Worm (Caenorhabditis elegans) whole organism, early embryonic: Measurements from ENCODE around the gene F44A2.5.

ENCODE experiments used
- B0310.2 ChIP-seq: sonication (generic microtip); optimal IDR thresholded peaks from 2 replicates; lab custom pipeline; 2016; ENCODE audit warnings: mild to moderate bottlenecking, missing genetic modification characterization, missing compliant biosample characterization
- F13C5.2 ChIP-seq: sonication (generic microtip); optimal IDR thresholded peaks from 2 replicates; lab custom pipeline; 2017; ENCODE audit warnings: mild to moderate bottlenecking, missing genetic modification characterization, inconsistent platforms, missing compliant biosample characterization
- aly-1 ChIP-seq: sonication (generic microtip); optimal IDR thresholded peaks from 2 replicates; lab custom pipeline; 2016; ENCODE audit warnings: missing genetic modification characterization, missing compliant biosample characterization
- ama-1 ChIP-seq: fragments of 150-350 bp; optimal IDR thresholded peaks from 2 replicates; lab custom pipeline; 2014
- ceh-13 ChIP-seq: fragments of 200-800 bp; sonication (Bioruptor generic); optimal IDR thresholded peaks from 2 replicates; lab custom pipeline; 2018; ENCODE audit warnings: mild to moderate bottlenecking, missing genetic modification characterization, missing compliant biosample characterization
- ceh-36 ChIP-seq: sonication (generic microtip); optimal IDR thresholded peaks from 2 replicates; lab custom pipeline; 2016; ENCODE audit warnings: missing genetic modification characterization, inconsistent platforms, missing compliant biosample characterization
- ets-7 ChIP-seq: sonication (generic microtip); optimal IDR thresholded peaks from 2 replicates; lab custom pipeline; 2016; ENCODE audit warnings: missing genotype, missing genetic modification characterization, missing compliant biosample characterization
- flt-1 ChIP-seq: fragments of 200-800 bp; sonication (Bioruptor generic); IDR thresholded peaks from 2 replicates; pipeline ENCODE4 v1.3.6; 2022; ENCODE audit warnings: missing genetic modification characterization, missing compliant biosample characterization
- hmbx-1 ChIP-seq: sonication (generic microtip); optimal IDR thresholded peaks from 2 replicates; lab custom pipeline; 2016; ENCODE audit warnings: mild to moderate bottlenecking, missing genetic modification characterization, missing compliant biosample characterization
- hmg-4 ChIP-seq: fragments of 200-800 bp; sonication (Bioruptor generic); optimal IDR thresholded peaks from 2 replicates; lab custom pipeline; 2018; ENCODE audit warnings: mild to moderate bottlenecking, missing genetic modification characterization, missing compliant biosample characterization
- hnd-1 ChIP-seq: sonication (generic microtip); optimal IDR thresholded peaks from 2 replicates; lab custom pipeline; 2016; ENCODE audit warnings: missing genetic modification characterization, missing compliant biosample characterization
- pes-1 ChIP-seq: fragments of 200-800 bp; sonication (Bioruptor generic); IDR thresholded peaks from 2 replicates; pipeline ENCODE4 v1.3.6; 2022; ENCODE audit warnings: missing genetic modification reagents, missing genetic modification characterization, missing compliant biosample characterization
- scrt-1 ChIP-seq: fragments of 200-800 bp; sonication (Bioruptor generic); IDR thresholded peaks from 2 replicates; pipeline ENCODE4 v1.3.6; 2022; ENCODE audit warnings: missing genetic modification characterization, missing compliant biosample characterization
- sea-1 ChIP-seq: fragments of 200-800 bp; sonication (Bioruptor generic); conservative IDR thresholded peaks from 2 replicates; pipeline ENCODE4 v1.3.6; 2022; ENCODE audit warnings: missing genetic modification characterization, missing compliant biosample characterization
- tbx-11 ChIP-seq: fragments of 200-800 bp; sonication (Bioruptor generic); IDR thresholded peaks from 2 replicates; pipeline ENCODE4 v1.3.6; 2022; ENCODE audit warnings: missing genetic modification characterization, missing compliant biosample characterization
- tbx-37 ChIP-seq: fragments of 200-800 bp; sonication (Bioruptor generic); conservative IDR thresholded peaks from 2 replicates; pipeline ENCODE4 v1.3.6; 2022; ENCODE audit warnings: missing genetic modification reagents, missing genetic modification characterization, missing compliant biosample characterization
- tra-4 ChIP-seq: sonication (generic microtip); optimal IDR thresholded peaks from 2 replicates; lab custom pipeline; 2017; ENCODE audit warnings: missing genetic modification characterization, missing compliant biosample characterization

Gene F44A2.5

ce11 chrV:9303026-9303425 lies 5.6 kb downstream of the F44A2.5 start, which contains the start of gene nhr-39:
Gene nhr-39 (plus strand): TSS chrV:9303326.
- TF ChIP-seq sea-1 (GFP tag; lab: Robert Waterston, UW) (no peak), scrt-1 (no peak), tbx-11 (GFP tag; lab: Robert Waterston, UW) (no peak), tbx-37 (GFP tag; lab: Robert Waterston, UW) (no peak), hnd-1 (tag; lab: Kevin White, UChicago) (no peak), hmbx-1 (tag; lab: Kevin White, UChicago) (no peak), pes-1 (GFP tag; lab: Robert Waterston, UW) (no peak), ceh-13 (GFP tag; lab: Kevin White, UChicago) (no peak), hmg-4 (GFP tag; lab: Kevin White, UChicago) (no peak), tra-4 (no peak), ceh-36 (no peak), ama-1 (lab: Kevin White, UChicago) (no peak), ets-7 (tag; lab: Kevin White, UChicago) (no peak), F13C5.2 (no peak), flt-1 (GFP tag; lab: Robert Waterston, UW) (no peak), aly-1 (tag; lab: Kevin White, UChicago) (no peak), B0310.2 (no peak)

DNA sequence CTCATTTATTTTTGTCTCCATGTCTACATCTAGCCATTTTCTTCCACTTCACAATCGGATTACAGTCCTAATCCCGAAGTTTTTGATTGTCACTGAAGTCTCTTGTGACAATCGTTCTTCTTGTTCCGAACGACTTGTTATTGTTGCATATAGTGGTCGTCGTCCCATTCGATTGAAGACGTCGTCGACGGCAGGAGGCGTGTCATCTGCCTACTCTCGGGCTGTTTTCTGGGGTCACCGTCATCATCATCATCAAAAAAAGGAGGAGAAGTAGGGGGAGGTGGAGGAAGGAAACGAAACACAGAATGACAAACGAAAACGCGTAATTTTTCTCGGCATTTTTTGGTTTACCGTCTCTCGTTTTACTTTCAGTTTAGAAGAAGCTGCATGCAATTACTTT lies 7.7 kb downstream of the F44A2.5 start, which contains the start of gene F44A2.3:
TSS of gene F44A2.3 (plus strand) at position 301 of the 400 bp plus-strand sequence.
- no peak for TF ChIP-seq tbx-37 (GFP tag; lab: Robert Waterston, UW)
- no peak for TF ChIP-seq sea-1 (GFP tag; lab: Robert Waterston, UW)
- TF ChIP-seq tbx-11 (GFP tag; lab: Robert Waterston, UW) = no peak
- no peak for TF ChIP-seq hmbx-1 (tag; lab: Kevin White, UChicago)

ce11 chrV:9312377-9312776 lies 14.9 kb downstream of the F44A2.5 start:
- TF ChIP-seq pes-1 (GFP tag; lab: Robert Waterston, UW) (no peak), flt-1 (GFP tag; lab: Robert Waterston, UW) (no peak), B0310.2 (no peak), ceh-36 (no peak), aly-1 (tag; lab: Kevin White, UChicago) (no peak)

DNA sequence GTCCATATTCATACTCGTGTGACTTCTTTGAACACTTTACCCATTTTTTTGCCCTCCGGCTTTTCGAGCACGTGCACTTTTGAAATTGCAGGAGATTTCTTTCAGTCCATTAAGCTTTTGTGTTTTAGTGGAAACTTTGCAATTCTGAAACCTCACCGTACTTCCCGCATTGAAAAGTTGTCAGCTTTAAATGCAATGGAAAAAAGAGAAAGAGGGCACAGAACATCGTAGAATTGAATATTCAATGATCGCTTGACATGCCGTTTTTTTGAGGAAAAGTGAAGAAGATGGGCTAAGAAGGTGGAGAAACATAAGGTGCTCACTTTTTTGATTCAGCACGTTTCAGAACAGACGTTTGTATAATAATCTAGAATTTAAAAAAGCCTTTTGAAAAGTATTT lies 17.0 kb downstream of the F44A2.5 start:
- TF ChIP-seq hmg-4 (GFP tag; lab: Kevin White, UChicago) (no peak), pes-1 (GFP tag; lab: Robert Waterston, UW) (no peak), tbx-11 (GFP tag; lab: Robert Waterston, UW) (no peak), tbx-37 (GFP tag; lab: Robert Waterston, UW) (no peak), ama-1 (lab: Kevin White, UChicago) (no peak), sea-1 (GFP tag; lab: Robert Waterston, UW) (no peak), hmbx-1 (tag; lab: Kevin White, UChicago) (no peak), F13C5.2 (no peak), tra-4 (no peak), ceh-13 (GFP tag; lab: Kevin White, UChicago) (no peak), ets-7 (tag; lab: Kevin White, UChicago) (no peak), hnd-1 (tag; lab: Kevin White, UChicago) (no peak), ceh-36 (no peak), aly-1 (tag; lab: Kevin White, UChicago) (no peak), flt-1 (GFP tag; lab: Robert Waterston, UW) (no peak), B0310.2 (no peak), scrt-1 (no peak)

DNA sequence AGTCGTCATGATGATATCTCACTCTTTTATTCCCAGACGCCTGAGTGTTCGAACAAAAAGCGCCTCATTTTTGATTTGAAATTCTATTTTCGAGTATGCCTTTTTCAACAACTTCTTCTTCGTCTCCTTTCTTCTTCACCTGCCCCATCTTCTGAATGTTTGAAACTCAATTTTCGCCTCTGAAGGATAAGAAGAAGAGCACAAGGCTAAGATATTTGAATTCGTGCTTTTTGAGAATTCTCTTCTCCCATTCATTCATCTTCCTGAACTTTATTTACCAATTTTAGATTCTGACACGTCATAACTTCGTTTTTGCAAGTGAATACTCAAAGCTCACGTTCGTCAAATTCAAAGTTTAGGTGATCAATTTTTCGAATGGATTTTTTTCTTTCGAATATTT lies 19.5 kb downstream of the F44A2.5 start:
- no peak for TF ChIP-seq B0310.2
- TF ChIP-seq ceh-13 (GFP tag; lab: Kevin White, UChicago) = no peak
- no peak for TF ChIP-seq scrt-1
- TF ChIP-seq pes-1 (GFP tag; lab: Robert Waterston, UW) = no peak
- TF ChIP-seq hmg-4 (GFP tag; lab: Kevin White, UChicago) = no peak
- TF ChIP-seq ceh-36 = no peak
- no peak for TF ChIP-seq F13C5.2
- TF ChIP-seq hmbx-1 (tag; lab: Kevin White, UChicago) = no peak
- no peak for TF ChIP-seq ama-1 (lab: Kevin White, UChicago)
- no peak for TF ChIP-seq sea-1 (GFP tag; lab: Robert Waterston, UW)

ce11 chrV:9318046-9318445 lies 20.6 kb downstream of the F44A2.5 start, which contains the start of gene kvs-3:
Gene kvs-3 (plus strand): TSS chrV:9318311.
- peak; percentile 49; the same call in 1 of the 2 replicates for TF ChIP-seq tbx-11 (GFP tag; lab: Robert Waterston, UW)
- TF ChIP-seq flt-1 (GFP tag; lab: Robert Waterston, UW) = 0 out of 2 replicates have a peak, but pooled peaks have one; percentile 18
- TF ChIP-seq pes-1 (GFP tag; lab: Robert Waterston, UW) = peak; percentile 68
- no peak for TF ChIP-seq F13C5.2

DNA sequence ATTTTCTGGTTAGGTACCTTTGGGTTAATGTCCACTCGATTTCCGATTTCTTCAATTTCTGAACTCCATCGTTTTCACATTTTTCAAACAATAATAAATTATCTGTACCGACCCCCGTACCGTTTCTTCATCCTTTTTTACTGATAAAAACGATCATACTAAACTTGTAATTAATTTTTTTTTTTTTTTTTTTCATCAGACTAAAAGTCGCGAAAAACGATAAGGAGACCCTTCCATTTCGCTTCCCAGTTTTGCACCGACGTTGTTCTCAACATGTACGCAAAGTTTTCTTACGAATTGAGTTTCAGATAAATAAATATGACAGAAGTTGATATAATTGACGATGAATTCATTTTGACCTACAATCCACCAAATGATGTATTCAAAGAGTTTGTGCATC lies 23.8 kb downstream of the F44A2.5 start, which contains the start of gene F44A2.7:
TSS of gene F44A2.7 (plus strand) at position 301 of the 400 bp plus-strand sequence.
- no peak for TF ChIP-seq tbx-11 (GFP tag; lab: Robert Waterston, UW)
- no peak for TF ChIP-seq ceh-36
- no peak for TF ChIP-seq ama-1 (lab: Kevin White, UChicago)
- TF ChIP-seq pes-1 (GFP tag; lab: Robert Waterston, UW) = no peak
- no peak for TF ChIP-seq sea-1 (GFP tag; lab: Robert Waterston, UW)
- no peak for TF ChIP-seq ceh-13 (GFP tag; lab: Kevin White, UChicago)
- TF ChIP-seq tra-4 = no peak
- TF ChIP-seq hnd-1 (tag; lab: Kevin White, UChicago) = no peak
- no peak for TF ChIP-seq aly-1 (tag; lab: Kevin White, UChicago)
- no peak for TF ChIP-seq tbx-37 (GFP tag; lab: Robert Waterston, UW)

- no peak for TF ChIP-seq B0310.2
- TF ChIP-seq ama-1 (lab: Kevin White, UChicago) = no peak
- TF ChIP-seq tra-4 = no peak
- no peak for TF ChIP-seq hnd-1 (tag; lab: Kevin White, UChicago)
- no peak for TF ChIP-seq sea-1 (GFP tag; lab: Robert Waterston, UW)
- no peak for TF ChIP-seq ceh-13 (GFP tag; lab: Kevin White, UChicago)
- TF ChIP-seq F13C5.2 = no peak
- no peak for TF ChIP-seq tbx-11 (GFP tag; lab: Robert Waterston, UW)
- no peak for TF ChIP-seq hmg-4 (GFP tag; lab: Kevin White, UChicago)
- TF ChIP-seq scrt-1 = no peak
These were observed 25.5 kb downstream of the F44A2.5 start, which contains the start of gene tag-153 for ce11 chrV:9322886-9323285. Gene tag-153 (plus strand): TSS chrV:9323085.
